Worm (Caenorhabditis elegans): ENCODE data around the gene T16A9.3.

ce11 chrV:14166630-14167029, 38.7 kb upstream of the T16A9.3 start, which contains the start of gene cest-1.1:
- TF ChIP-seq lin-13 (GFP tag; optimal IDR thresholded peaks at IDR 0.05) (no peak), fkh-10 (GFP tag; optimal IDR thresholded peaks at IDR 0.05) (no peak), elt-2 (tag; optimal IDR thresholded peaks at IDR 0.05) (no peak), vab-15 (tag; optimal IDR thresholded peaks at IDR 0.05) (no peak), C04F5.9 (tag; optimal IDR thresholded peaks at IDR 0.05) (no peak), lin-15B (tag; optimal IDR thresholded peaks at IDR 0.05) (no peak)

All from whole organism, L1 larva.